Fruit fly (Drosophila melanogaster) whole organism, embryonic: ENCODE measurements around the gene qtc.

Source experiments
- Blimp-1 ChIP-seq: fragments of 200-800 bp; sonication (Bioruptor generic); optimal IDR thresholded peaks from 3 replicates; lab custom pipeline; 2018; ENCODE audit warnings: missing biosample characterization, missing genetic modification characterization, mild to moderate bottlenecking, moderate library complexity, missing genetic modification reagents
- CG2875 ChIP-seq: fragments of 200-800 bp; sonication (Bioruptor generic); optimal IDR thresholded peaks from 2 replicates; lab custom pipeline; 2017; ENCODE audit warnings: missing biosample characterization, mild to moderate bottlenecking, missing genetic modification characterization, missing genetic modification reagents
- CG9876 ChIP-seq: fragments of 200-800 bp; sonication (Bioruptor generic); optimal IDR thresholded peaks from 2 replicates; lab custom pipeline; 2016; ENCODE audit warnings: missing biosample characterization, missing genetic modification characterization
- CoRest ChIP-seq: fragments of 200-800 bp; sonication (Bioruptor generic); optimal IDR thresholded peaks from 3 replicates; lab custom pipeline; 2018; ENCODE audit warnings: missing biosample characterization, mild to moderate bottlenecking, missing genetic modification characterization, moderate library complexity
- Elba2 ChIP-seq: fragments of 200-800 bp; sonication (Bioruptor generic); optimal IDR thresholded peaks from 3 replicates; lab custom pipeline; 2016; ENCODE audit warnings: missing biosample characterization, missing genetic modification characterization
- Hsf ChIP-seq: fragments of 200-800 bp; sonication (Bioruptor generic); optimal IDR thresholded peaks from 3 replicates; lab custom pipeline; 2016; ENCODE audit warnings: missing biosample characterization, missing genetic modification characterization
- Sry-δ ChIP-seq: fragments of 200-800 bp; sonication (Bioruptor generic); optimal IDR thresholded peaks from 2 replicates; lab custom pipeline; 2016; ENCODE audit warnings: missing biosample characterization, missing genetic modification characterization
- TFAM ChIP-seq: fragments of 200-800 bp; sonication (Bioruptor generic); optimal IDR thresholded peaks from 2 replicates; lab custom pipeline; 2017; ENCODE audit warnings: missing biosample characterization, missing genetic modification characterization, inconsistent platforms
- dan ChIP-seq: fragments of 200-800 bp; sonication (Bioruptor generic); IDR thresholded peaks from 2 replicates; pipeline ENCODE4 v1.3.6; 2022; ENCODE audit warnings: missing biosample characterization, missing genetic modification characterization
- disco-r ChIP-seq: fragments of 200-800 bp; sonication (Bioruptor generic); optimal IDR thresholded peaks from 2 replicates; lab custom pipeline; 2016; ENCODE audit warnings: missing biosample characterization, missing genetic modification characterization
- gem ChIP-seq: fragments of 200-800 bp; sonication (Bioruptor generic); optimal IDR thresholded peaks from 2 replicates; lab custom pipeline; 2019; ENCODE audit warnings: missing biosample characterization, mild to moderate bottlenecking, missing genetic modification characterization, moderate library complexity
- mld ChIP-seq: fragments of 200-800 bp; sonication (Bioruptor generic); IDR thresholded peaks from 3 replicates; pipeline ENCODE4 v1.3.6; 2022; ENCODE audit warnings: missing biosample characterization, missing genetic modification characterization; ENCODE audit not compliant: partially characterized antibody
- sc ChIP-seq, 3 experiments: fragments of >200 bp in 2 of 3; fragments of 200-800 bp in 1 of 3; sonication (Bioruptor generic) in 1 of 3; optimal IDR thresholded peaks; 2 replicates in 2 of 3; 3 replicates in 1 of 3; lab custom pipeline; 2017; ENCODE audit warnings: mild to moderate bottlenecking in 1 of 3, missing biosample characterization in 1 of 3, missing genetic modification characterization in 1 of 3, missing genetic modification reagents in 1 of 3
- so ChIP-seq: fragments of 200-800 bp; sonication (Bioruptor generic); IDR thresholded peaks from 3 replicates; pipeline ENCODE4 v1.3.6; 2022; ENCODE audit warnings: missing biosample characterization, missing genetic modification characterization

- no peak for TF ChIP-seq CoRest (tag; lab: Kevin White, UChicago)
- TF ChIP-seq Elba2 (GFP tag; lab: Kevin White, UChicago): no peak
- TF ChIP-seq Hsf: no peak
- TF ChIP-seq dan (GFP tag; lab: Robert Waterston, UW): no peak
- TF ChIP-seq gem (tag; lab: Kevin White, UChicago): no peak
- no peak for TF ChIP-seq Sry-δ (GFP tag; lab: Kevin White, UChicago)
- no peak for TF ChIP-seq disco-r (GFP tag; lab: Kevin White, UChicago)
- TF ChIP-seq Blimp-1 (GFP tag; lab: Kevin White, UChicago): no peak
- TF ChIP-seq TFAM: no peak
- TF ChIP-seq sc (optimal IDR thresholded peaks at IDR 0.05; lab: Kevin White, UChicago): no peak
- no peak for TF ChIP-seq sc (GFP tag; optimal IDR thresholded peaks at IDR 0.05; lab: Kevin White, UChicago)
- TF ChIP-seq CG9876: no peak
- no peak for TF ChIP-seq CG2875
- TF ChIP-seq so (GFP tag; lab: Robert Waterston, UW): no peak
- no peak for TF ChIP-seq mld (GFP tag; lab: Robert Waterston, UW)
Measured at dm6 chr2L:5108273-5108653, 47.6 kb downstream of the qtc start.
